Worm (Caenorhabditis elegans): ENCODE data around the gene srh-18.
A peak's percentile ranks its signal among the peaks of the same experiment; 100 is the strongest.

The srh-18 gene

DNA sequence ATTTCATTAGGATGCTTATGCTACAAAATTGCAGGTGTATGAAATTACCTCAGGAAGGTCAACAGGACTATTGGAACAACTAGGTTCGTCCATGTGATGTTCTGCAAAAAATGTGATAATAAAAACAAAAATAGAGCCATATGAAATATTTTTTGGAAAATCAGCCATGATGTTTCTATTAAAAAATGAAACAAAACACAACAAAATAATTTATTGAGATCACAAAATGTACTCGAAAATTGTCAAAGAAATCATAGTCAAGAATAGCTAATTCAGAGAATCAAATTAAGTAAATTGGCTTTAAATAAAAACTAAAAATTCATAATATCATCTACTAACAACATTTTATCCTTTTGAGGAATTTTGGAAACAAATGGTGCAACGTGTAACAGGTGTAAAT, 12.7 kb downstream of the srh-18 start, which contains the start of gene nhr-129:
nhr-129 (minus strand) TSS at position 101 of the 400 bp plus-strand sequence.
- TF ChIP-seq attf-4 (tag; optimal IDR thresholded peaks at IDR 0.05) (no peak), ZK337.2 (GFP tag; IDR thresholded peaks at IDR 0.05) (no peak), fos-1 (tag; optimal IDR thresholded peaks at IDR 0.05) (no peak), ceh-20 (GFP tag; IDR thresholded peaks at IDR 0.05) (no peak), sdz-12 (GFP tag; optimal IDR thresholded peaks at IDR 0.05) (no peak), zip-2 (tag; optimal IDR thresholded peaks at IDR 0.05) (no peak), nhr-6 (tag; optimal IDR thresholded peaks at IDR 0.05) (no peak), daf-19 (GFP tag; conservative IDR thresholded peaks at IDR 0.05) (no peak), gei-8 (GFP tag; optimal IDR thresholded peaks at IDR 0.05) (no peak), saeg-2 (GFP tag; IDR thresholded peaks at IDR 0.05) (no peak), ZK546.5 (tag; optimal IDR thresholded peaks at IDR 0.05) (no peak), zfp-2 (tag; optimal IDR thresholded peaks at IDR 0.05) (no peak), madf-9 (GFP tag; conservative IDR thresholded peaks at IDR 0.05) (no peak), snpc-4 (tag; optimal IDR thresholded peaks at IDR 0.05) (no peak), ztf-11 (tag; optimal IDR thresholded peaks at IDR 0.05) (no peak), F10B5.3 (tag; optimal IDR thresholded peaks at IDR 0.05) (no peak), dmd-8 (GFP tag; IDR thresholded peaks at IDR 0.05) (no peak)

DNA sequence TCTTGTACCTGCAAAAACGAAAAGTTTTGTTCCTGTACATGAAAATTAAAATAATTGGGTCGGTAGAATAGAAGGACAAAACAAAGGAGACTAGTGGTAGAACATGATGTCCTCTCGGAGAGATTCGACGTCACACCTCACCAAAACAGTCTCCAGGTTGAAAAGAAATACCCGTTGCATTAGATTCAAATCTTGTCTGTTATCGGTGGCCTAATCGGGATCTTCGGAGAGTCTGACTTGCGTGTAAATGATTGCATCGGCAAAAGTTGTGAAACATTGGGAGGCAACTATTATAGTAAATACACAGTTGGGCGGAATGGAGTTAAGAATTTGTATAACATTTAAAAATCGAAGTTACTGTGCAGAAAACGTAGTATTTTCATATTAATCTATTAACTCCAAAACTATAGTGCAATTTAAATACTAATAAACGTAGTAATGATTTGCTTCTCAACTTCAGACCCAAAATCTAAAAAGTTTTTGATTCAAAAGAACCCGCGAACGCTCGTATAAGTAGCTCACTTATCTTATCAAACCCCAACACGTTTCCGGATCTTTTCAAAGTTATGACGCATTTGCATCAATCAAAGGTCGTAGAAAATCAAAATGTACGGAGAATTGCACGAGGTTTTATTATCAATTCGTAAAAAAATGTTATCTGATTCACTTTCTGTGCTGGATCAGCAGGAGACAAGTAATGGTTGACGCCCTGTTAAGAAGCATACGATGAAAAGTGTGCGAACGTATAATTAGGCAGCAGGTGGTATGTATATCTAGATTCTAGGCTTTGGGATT, 15.3 kb downstream of the srh-18 start, which contains the start of gene nhr-168:
nhr-168 (minus strand) TSS at position 486 of the 795 bp plus-strand sequence.
- TF ChIP-seq Y5F2A.4 (GFP tag; optimal IDR thresholded peaks at IDR 0.05) (no peak), nhr-25 (tag; optimal IDR thresholded peaks at IDR 0.05; ENCODE audit: borderline replicate concordance, insufficient read depth) (no peak), mdl-1 (tag; optimal IDR thresholded peaks at IDR 0.05) (peak in 1 of 2 experiments; percentile 50), T26A8.4 (GFP tag; IDR thresholded peaks at IDR 0.05) (no peak), hlh-30 (tag; optimal IDR thresholded peaks at IDR 0.05; ENCODE audit: insufficient read depth) (peak; percentile 6), set-16 (GFP tag; IDR thresholded peaks at IDR 0.05) (no peak), nhr-237 (tag; optimal IDR thresholded peaks at IDR 0.05) (no peak), daf-16 (GFP tag; optimal IDR thresholded peaks at IDR 0.05) (no peak), daf-16 (tag; optimal IDR thresholded peaks at IDR 0.05) (peak; percentile 32), dmd-6 (GFP tag; IDR thresholded peaks at IDR 0.05) (peak; percentile 88), nhr-77 (tag; optimal IDR thresholded peaks at IDR 0.05) (peak; percentile 58), T20F7.1 (GFP tag; optimal IDR thresholded peaks at IDR 0.05) (no peak), dve-1 (tag; optimal IDR thresholded peaks at IDR 0.05; ENCODE audit: insufficient read depth) (peak; percentile 49), tag-97 (GFP tag; IDR thresholded peaks at IDR 0.05) (no peak), ceh-82 (tag; optimal IDR thresholded peaks at IDR 0.05) (no peak), zip-2 (tag; optimal IDR thresholded peaks at IDR 0.05) (no peak), unc-62 (GFP tag; optimal IDR thresholded peaks at IDR 0.05 in 1 of 2) (peak in 1 of 2 experiments; percentile 30), unc-62 (tag; optimal IDR thresholded peaks at IDR 0.05) (no peak), nhr-28 (tag; optimal IDR thresholded peaks at IDR 0.05) (peak; percentile 55), mxl-3 (GFP tag; optimal IDR thresholded peaks at IDR 0.05) (peak; percentile 20), Y48G9A.11 (GFP tag; IDR thresholded peaks at IDR 0.05) (no peak), gei-8 (GFP tag; optimal IDR thresholded peaks at IDR 0.05) (no peak), lin-1 (GFP tag; IDR thresholded peaks at IDR 0.05) (0 out of 2 replicates have a peak, but pooled peaks have one; percentile 25), Y75B8A.6 (GFP tag; IDR thresholded peaks at IDR 0.05) (no peak)
